Worm (Caenorhabditis elegans) whole organism, dauer: ENCODE measurements around the gene Y32H12A.7.

ENCODE experiments used
- unc-62 ChIP-seq: sonication (generic microtip); optimal IDR thresholded peaks from 2 replicates; lab custom pipeline; 2017; ENCODE audit warnings: missing biosample characterization, missing genetic modification reagents, missing genetic modification characterization

Y32H12A.7 gene

ce11 chrIII:5389365-5389764 lies 4.2 kb upstream of the Y32H12A.7 start:
- TF ChIP-seq unc-62 (GFP tag; lab: Kevin White, UChicago): no peak

ce11 chrIII:5388113-5388512 lies 2.9 kb upstream of the Y32H12A.7 start:
- no peak for TF ChIP-seq unc-62 (GFP tag; lab: Kevin White, UChicago)

DNA sequence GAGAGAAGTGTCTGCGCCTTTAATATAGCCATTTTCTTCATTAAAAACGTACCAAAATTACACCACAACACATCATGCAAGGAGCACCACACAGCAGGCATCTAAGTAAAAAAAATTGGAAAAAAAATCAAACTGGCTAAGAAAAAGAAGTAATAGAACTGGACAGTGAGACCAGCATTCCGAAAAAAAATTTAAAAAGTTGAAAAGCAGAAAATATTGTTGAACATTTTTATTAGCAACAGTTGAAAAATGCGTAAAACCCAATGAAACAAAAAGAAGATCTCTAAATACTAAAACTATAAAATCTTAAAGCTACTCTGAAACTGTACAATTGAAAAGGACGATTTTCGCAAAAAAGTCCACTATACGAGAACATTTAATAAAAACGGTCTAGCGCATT lies 3.1 kb downstream of the Y32H12A.7 start, which contains the start of gene Y32H12A.6:
TSS of gene Y32H12A.6 (minus strand) at position 101 of the 400 bp plus-strand sequence.
- no peak for TF ChIP-seq unc-62 (GFP tag; lab: Kevin White, UChicago)

- no peak for TF ChIP-seq unc-62 (GFP tag; lab: Kevin White, UChicago)
Measured at ce11 chrIII:5380554-5380953, 4.7 kb downstream of the Y32H12A.7 start.

DNA sequence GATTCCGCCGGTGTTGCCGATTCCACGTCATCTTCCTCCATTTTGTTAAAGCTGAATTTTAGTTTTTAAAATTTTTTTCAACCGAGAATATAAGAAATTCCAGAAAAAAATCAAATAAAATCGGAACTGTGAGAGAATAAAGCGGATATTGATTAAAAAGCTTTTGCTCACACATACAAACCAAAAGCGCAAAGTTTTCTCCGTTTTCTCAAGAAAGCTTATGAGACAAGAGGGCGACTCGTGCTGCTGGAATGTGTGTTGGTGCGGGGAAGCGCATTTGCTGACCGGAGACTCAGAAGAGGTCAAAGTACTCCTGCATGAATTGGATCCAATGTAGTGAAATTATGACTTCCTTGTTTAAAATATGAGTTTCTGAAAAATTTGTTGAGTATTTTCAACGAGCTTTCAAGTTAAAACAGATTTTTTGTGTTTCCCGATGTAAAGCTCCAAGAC lies 5.3 kb downstream of the Y32H12A.7 start, which contains the start of gene paqr-2:
TSS of gene paqr-2 (minus strand) at position 51 of the 453 bp plus-strand sequence.
- TF ChIP-seq unc-62 (GFP tag; lab: Kevin White, UChicago): no peak

- no peak for TF ChIP-seq unc-62 (GFP tag; lab: Kevin White, UChicago)
Measured at ce11 chrIII:5375001-5375532, 10.1 kb downstream of the Y32H12A.7 start.

DNA sequence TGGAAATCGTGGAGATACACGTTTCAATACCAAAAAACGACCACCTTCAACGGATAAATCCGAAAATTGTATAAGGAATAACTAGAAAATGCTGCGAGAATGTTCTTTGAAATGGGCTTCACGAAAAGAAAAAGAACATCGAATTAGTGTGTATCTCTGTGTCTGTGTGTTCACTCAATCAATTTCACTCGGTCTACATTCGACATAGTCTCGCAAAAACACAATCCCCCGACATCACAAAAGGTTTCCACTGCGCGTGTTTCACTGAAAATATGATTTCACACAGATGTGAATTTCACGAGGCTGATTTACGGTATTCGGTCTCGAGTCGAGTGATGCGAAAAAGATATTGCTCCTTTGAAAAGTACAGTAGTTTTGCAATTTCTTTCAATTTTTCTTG lies 11.5 kb downstream of the Y32H12A.7 start:
- no peak for TF ChIP-seq unc-62 (GFP tag; lab: Kevin White, UChicago)

ce11 chrIII:5372884-5373283 lies 12.3 kb downstream of the Y32H12A.7 start:
- no peak for TF ChIP-seq unc-62 (GFP tag; lab: Kevin White, UChicago)

ce11 chrIII:5371226-5371926 lies 13.8 kb downstream of the Y32H12A.7 start, which contains the start of gene szy-2:
Gene szy-2 (minus strand): TSS chrIII:5371276.
- no peak for TF ChIP-seq unc-62 (GFP tag; lab: Kevin White, UChicago)

- no peak for TF ChIP-seq unc-62 (GFP tag; lab: Kevin White, UChicago)
Measured at ce11 chrIII:5367995-5368899, 17.0 kb downstream of the Y32H12A.7 start, which contains the start of gene dhs-9. Gene dhs-9 (minus strand): TSS chrIII:5368045.

DNA sequence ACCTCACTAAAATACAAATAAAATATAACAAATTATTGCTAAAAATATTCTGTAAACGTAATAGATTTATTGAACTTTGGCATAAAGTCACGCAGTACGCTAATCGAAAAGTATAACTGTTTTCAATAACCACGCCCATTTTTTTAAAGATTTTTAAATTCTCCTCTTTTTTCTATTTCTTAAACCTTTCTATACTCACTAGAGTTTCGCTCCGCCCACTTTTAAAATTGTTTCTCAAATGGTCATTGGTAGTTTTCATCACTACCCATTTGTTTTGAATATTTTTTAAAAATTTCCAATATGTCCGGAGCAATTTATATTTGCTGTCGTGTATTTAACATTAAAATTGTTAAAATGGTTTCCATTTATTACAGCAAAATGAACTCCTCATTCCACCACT lies 23.3 kb downstream of the Y32H12A.7 start, which contains the start of gene Y32H12A.1:
TSS of gene Y32H12A.1 (plus strand) at position 301 of the 400 bp plus-strand sequence.
- TF ChIP-seq unc-62 (GFP tag; lab: Kevin White, UChicago): no peak

ce11 chrIII:5349250-5349649 lies 36.0 kb downstream of the Y32H12A.7 start, which contains the start of gene thoc-5:
Gene thoc-5 (minus strand): TSS chrIII:5349401.
- TF ChIP-seq unc-62 (GFP tag; lab: Kevin White, UChicago): no peak

ce11 chrIII:5346017-5346416 lies 39.2 kb downstream of the Y32H12A.7 start, which contains the start of gene glrx-21:
Gene glrx-21 (minus strand): TSS chrIII:5346117.
- TF ChIP-seq unc-62 (GFP tag; lab: Kevin White, UChicago): no peak

ce11 chrIII:5344561-5344960 lies 40.7 kb downstream of the Y32H12A.7 start:
- no peak for TF ChIP-seq unc-62 (GFP tag; lab: Kevin White, UChicago)

- no peak for TF ChIP-seq unc-62 (GFP tag; lab: Kevin White, UChicago)
Measured at ce11 chrIII:5343555-5343954, 41.7 kb downstream of the Y32H12A.7 start.
